Fruit fly (Drosophila melanogaster) whole organism, prepupa: ENCODE data around the gene milt.

Experiments
- Blimp-1 ChIP-seq: fragments of 200-800 bp; sonication (Bioruptor generic); optimal IDR thresholded peaks from 3 replicates; lab custom pipeline; 2017; ENCODE audit warnings: missing biosample characterization, missing genetic modification characterization, mild to moderate bottlenecking, moderate library complexity, missing genetic modification reagents
- CG10669 ChIP-seq: fragments of 200-800 bp; sonication (Bioruptor generic); optimal IDR thresholded peaks from 3 replicates; lab custom pipeline; 2018; ENCODE audit warnings: missing biosample characterization, mild to moderate bottlenecking, missing genetic modification characterization, moderate library complexity
- CG11902 ChIP-seq: fragments of 200-800 bp; sonication (Bioruptor generic); optimal IDR thresholded peaks from 3 replicates; lab custom pipeline; 2016; ENCODE audit warnings: missing biosample characterization, missing genetic modification characterization
- CG15336 ChIP-seq: fragments of 200-800 bp; sonication (Bioruptor generic); IDR thresholded peaks from 2 replicates; pipeline ENCODE4 v1.3.6; 2022; ENCODE audit warnings: missing biosample characterization, missing genetic modification characterization
- CG1621 ChIP-seq: fragments of 200-800 bp; sonication (Bioruptor generic); optimal IDR thresholded peaks from 3 replicates; lab custom pipeline; 2018; ENCODE audit warnings: missing biosample characterization, mild to moderate bottlenecking, missing genetic modification characterization
- CG16779 ChIP-seq: fragments of 200-800 bp; sonication (Bioruptor generic); optimal IDR thresholded peaks from 3 replicates; lab custom pipeline; 2017; ENCODE audit warnings: missing biosample characterization, mild to moderate bottlenecking, missing genetic modification characterization
- CG3032 ChIP-seq: fragments of 200-800 bp; optimal IDR thresholded peaks from 2 replicates; lab custom pipeline; 2019; ENCODE audit warnings: missing biosample characterization, mild to moderate bottlenecking, missing genetic modification characterization, moderate library complexity
- CG31627 ChIP-seq: fragments of 200-800 bp; sonication (Bioruptor generic); optimal IDR thresholded peaks from 3 replicates; lab custom pipeline; 2016; ENCODE audit warnings: missing biosample characterization, missing genetic modification characterization
- CG3919 ChIP-seq: fragments of 200-800 bp; sonication (Bioruptor generic); optimal IDR thresholded peaks from 3 replicates; lab custom pipeline; 2016; ENCODE audit warnings: missing biosample characterization, missing genetic modification characterization
- CG4318 ChIP-seq: fragments of 200-800 bp; sonication (Bioruptor generic); optimal IDR thresholded peaks from 3 replicates; lab custom pipeline; 2017; ENCODE audit warnings: missing biosample characterization, mild to moderate bottlenecking, missing genetic modification characterization
- CG6163 ChIP-seq: fragments of 200-800 bp; sonication (Bioruptor generic); IDR thresholded peaks from 3 replicates; pipeline ENCODE4 v1.3.6; 2022; ENCODE audit warnings: missing biosample characterization, missing genetic modification characterization
- CG6276 ChIP-seq: fragments of 200-800 bp; sonication (Bioruptor generic); optimal IDR thresholded peaks from 2 replicates; lab custom pipeline; 2017; ENCODE audit warnings: missing biosample characterization, mild to moderate bottlenecking, missing genetic modification characterization
- CG6808 ChIP-seq: fragments of 200-800 bp; sonication (Bioruptor generic); optimal IDR thresholded peaks from 3 replicates; lab custom pipeline; 2017; ENCODE audit warnings: missing biosample characterization, missing genetic modification characterization, mild to moderate bottlenecking, moderate library complexity, missing genetic modification reagents
- CG6854 ChIP-seq: fragments of 200-800 bp; sonication (Bioruptor generic); optimal IDR thresholded peaks from 2 replicates; lab custom pipeline; 2017; ENCODE audit warnings: missing biosample characterization, mild to moderate bottlenecking, missing genetic modification characterization
- CG7368 ChIP-seq: fragments of 200-800 bp; sonication (Bioruptor generic); optimal IDR thresholded peaks from 3 replicates; lab custom pipeline; 2016; ENCODE audit warnings: missing biosample characterization, missing genetic modification characterization
- CG8119 ChIP-seq: fragments of 200-800 bp; sonication (Bioruptor generic); IDR thresholded peaks from 3 replicates; pipeline ENCODE4 v1.3.6; 2022; ENCODE audit warnings: missing biosample characterization, missing genetic modification characterization
- CG8319 ChIP-seq: fragments of 200-800 bp; sonication (Bioruptor generic); optimal IDR thresholded peaks from 3 replicates; lab custom pipeline; 2016; ENCODE audit warnings: missing biosample characterization, missing genetic modification characterization
- CG9139 ChIP-seq: fragments of 200-800 bp; sonication (Bioruptor generic); optimal IDR thresholded peaks from 3 replicates; lab custom pipeline; 2017; ENCODE audit warnings: missing biosample characterization, mild to moderate bottlenecking, missing genetic modification characterization
- Eip75B ChIP-seq: fragments of 200-800 bp; sonication (Bioruptor generic); optimal IDR thresholded peaks from 3 replicates; lab custom pipeline; 2016; ENCODE audit warnings: missing biosample characterization, missing genetic modification characterization
- Eip78C ChIP-seq: fragments of 200-800 bp; sonication (Bioruptor generic); peaks from one replicate; lab custom pipeline; 2016; ENCODE audit warnings: missing biosample characterization, missing genetic modification characterization
- Eip93F ChIP-seq: fragments of 200-800 bp; sonication (Bioruptor generic); optimal IDR thresholded peaks from 2 replicates; lab custom pipeline; 2016; ENCODE audit warnings: missing biosample characterization, mild to moderate bottlenecking, missing genetic modification characterization
- Ets21C ChIP-seq: fragments of 200-800 bp; sonication (Bioruptor generic); optimal IDR thresholded peaks from 3 replicates; lab custom pipeline; 2016; ENCODE audit warnings: missing biosample characterization, missing genetic modification characterization
- Ets96B ChIP-seq: fragments of 200-800 bp; optimal IDR thresholded peaks from 2 replicates; lab custom pipeline; 2019; ENCODE audit warnings: missing biosample characterization, mild to moderate bottlenecking, missing genetic modification characterization, moderate library complexity
- Hr38 ChIP-seq: sonication (Bioruptor generic); optimal IDR thresholded peaks from 2 replicates; lab custom pipeline; 2016; ENCODE audit warnings: missing biosample characterization, missing genetic modification characterization
- Hr39 ChIP-seq: fragments of 200-800 bp; sonication (Bioruptor generic); optimal IDR thresholded peaks from 2 replicates; lab custom pipeline; 2016; ENCODE audit warnings: missing biosample characterization, missing genetic modification characterization
- Hr4 ChIP-seq: fragments of 200-800 bp; sonication (Bioruptor generic); optimal IDR thresholded peaks from 3 replicates; lab custom pipeline; 2016; ENCODE audit warnings: missing biosample characterization, missing genetic modification characterization
- Lpt ChIP-seq: fragments of 200-800 bp; sonication (Bioruptor generic); optimal IDR thresholded peaks from 3 replicates; lab custom pipeline; 2016; ENCODE audit warnings: missing biosample characterization, missing genetic modification characterization
- OdsH ChIP-seq: fragments of 200-800 bp; sonication (Bioruptor generic); optimal IDR thresholded peaks from 3 replicates; lab custom pipeline; 2016; ENCODE audit warnings: missing biosample characterization, missing genetic modification characterization
- Smox ChIP-seq: fragments of 200-800 bp; sonication (Bioruptor generic); optimal IDR thresholded peaks from 3 replicates; lab custom pipeline; 2016; ENCODE audit warnings: missing biosample characterization, missing genetic modification characterization
- Sox14 ChIP-seq: fragments of 200-800 bp; sonication (Bioruptor generic); optimal IDR thresholded peaks from 3 replicates; lab custom pipeline; 2016; ENCODE audit warnings: missing biosample characterization, missing genetic modification characterization
- Sox15 ChIP-seq: fragments of 200-800 bp; sonication (Bioruptor generic); optimal IDR thresholded peaks from 3 replicates; lab custom pipeline; 2016; ENCODE audit warnings: missing biosample characterization, missing genetic modification characterization
- achi ChIP-seq: fragments of 200-800 bp; sonication (Bioruptor generic); optimal IDR thresholded peaks from 3 replicates; lab custom pipeline; 2016; ENCODE audit warnings: missing biosample characterization, missing genetic modification characterization
- acj6 ChIP-seq: fragments of 200-800 bp; sonication (Bioruptor generic); optimal IDR thresholded peaks from 3 replicates; lab custom pipeline; 2016; ENCODE audit warnings: missing biosample characterization, missing genetic modification characterization
- dac ChIP-seq: fragments of 200-800 bp; sonication (Bioruptor generic); optimal IDR thresholded peaks from 2 replicates; lab custom pipeline; 2017; ENCODE audit warnings: missing biosample characterization, mild to moderate bottlenecking, missing genetic modification characterization
- dsx ChIP-seq: fragments of 200-800 bp; optimal IDR thresholded peaks from 3 replicates; lab custom pipeline; 2019; ENCODE audit warnings: missing biosample characterization, mild to moderate bottlenecking, missing genetic modification characterization, moderate library complexity; ENCODE audit not compliant: poor library complexity, severe bottlenecking
- eg ChIP-seq: fragments of 200-800 bp; sonication (Bioruptor generic); IDR thresholded peaks from 3 replicates; pipeline ENCODE4 v1.3.6; 2022; ENCODE audit warnings: missing biosample characterization, missing genetic modification characterization
- esn ChIP-seq: fragments of 200-800 bp; sonication (Bioruptor generic); optimal IDR thresholded peaks from 2 replicates; lab custom pipeline; 2016; ENCODE audit warnings: missing biosample characterization, mild to moderate bottlenecking, missing genetic modification characterization, moderate library complexity
- fd59A ChIP-seq: fragments of 200-800 bp; sonication (Bioruptor generic); optimal IDR thresholded peaks from 2 replicates; lab custom pipeline; 2017; ENCODE audit warnings: missing biosample characterization, mild to moderate bottlenecking, missing genetic modification characterization, missing genetic modification reagents
- fkh ChIP-seq: fragments of 200-800 bp; sonication (Bioruptor generic); optimal IDR thresholded peaks from 3 replicates; lab custom pipeline; 2017; ENCODE audit warnings: missing biosample characterization, mild to moderate bottlenecking, missing genetic modification characterization, moderate library complexity
- lz ChIP-seq: fragments of 200-800 bp; sonication (Bioruptor generic); optimal IDR thresholded peaks from 3 replicates; lab custom pipeline; 2016; ENCODE audit warnings: missing biosample characterization, missing genetic modification characterization
- pdm3 ChIP-seq: fragments of 200-800 bp; sonication (Bioruptor generic); optimal IDR thresholded peaks from 3 replicates; lab custom pipeline; 2016; ENCODE audit warnings: missing biosample characterization, missing genetic modification characterization
- salr ChIP-seq, 2 experiments: fragments of 200-800 bp; sonication (Bioruptor generic); optimal IDR thresholded peaks; 3 replicates each; lab custom pipeline; 2016 to 2018; ENCODE audit warnings: missing biosample characterization in 2 of 2, missing genetic modification characterization in 2 of 2, mild to moderate bottlenecking in 1 of 2
- spab ChIP-seq: fragments of 200-800 bp; sonication (Bioruptor generic); optimal IDR thresholded peaks from 2 replicates; lab custom pipeline; 2017; ENCODE audit warnings: missing biosample characterization, mild to moderate bottlenecking, missing genetic modification characterization, missing genetic modification reagents
- ss ChIP-seq, 2 experiments: fragments of 200-800 bp; sonication (Bioruptor generic); optimal IDR thresholded peaks; 2 replicates in 1 of 2; 3 replicates in 1 of 2; lab custom pipeline; 2017 to 2018; ENCODE audit warnings: mild to moderate bottlenecking in 2 of 2, missing biosample characterization in 2 of 2, missing genetic modification characterization in 2 of 2, moderate library complexity in 1 of 2
- svp ChIP-seq: fragments of 200-800 bp; sonication (Bioruptor generic); peaks from one replicate; lab custom pipeline; 2016; ENCODE audit warnings: missing biosample characterization, missing genetic modification characterization
- vri ChIP-seq: fragments of 200-800 bp; sonication (Bioruptor generic); optimal IDR thresholded peaks from 3 replicates; lab custom pipeline; 2016; ENCODE audit warnings: missing biosample characterization, mild to moderate bottlenecking, missing genetic modification characterization

The milt gene

DNA sequence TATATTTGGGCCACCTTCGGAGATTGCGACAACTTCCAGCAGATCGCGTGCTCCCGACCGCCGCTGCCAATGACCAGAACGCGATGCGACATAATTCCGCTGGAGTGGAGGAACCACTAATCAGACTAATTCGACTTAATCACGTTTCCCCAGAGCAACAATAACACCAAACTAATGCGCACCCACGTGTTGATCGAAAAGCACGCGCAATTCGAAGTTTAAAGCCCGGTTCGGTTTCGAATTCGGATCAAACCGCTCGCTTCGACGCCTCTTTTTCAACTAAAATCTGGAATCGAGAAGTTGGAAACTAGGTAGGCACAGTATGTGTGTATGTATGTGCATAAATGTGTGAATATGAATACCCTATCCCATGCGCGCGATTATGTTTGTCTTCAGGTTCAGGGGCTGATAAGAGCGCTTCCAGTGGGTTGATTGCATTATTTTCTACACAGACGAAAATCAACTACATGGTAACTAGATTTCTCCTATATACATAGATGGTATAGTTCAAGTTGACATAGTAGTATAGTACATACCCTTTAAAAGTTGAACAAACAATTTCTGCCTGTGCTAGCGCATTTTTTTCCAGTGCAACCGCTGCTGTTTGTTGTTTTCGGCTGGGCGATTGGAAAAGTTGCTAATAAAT, 13.9 kb upstream of the milt start, which contains the start of gene Gart (continued):
- TF ChIP-seq CG6854 (GFP tag; lab: Kevin White, UChicago) (no peak), Eip78C (peak; percentile 90), lz (GFP tag; lab: Kevin White, UChicago) (peak; percentile 91), fkh (peak; percentile 94), Sox14 (GFP tag; lab: Kevin White, UChicago) (peak; percentile 88), CG15336 (GFP tag; lab: Robert Waterston, UW) (peak; percentile 65), Ets21C (peak; percentile 82), esn (GFP tag; lab: Kevin White, UChicago) (peak; percentile 92), CG31627 (peak; percentile 89), CG9139 (no peak), Lpt (GFP tag; lab: Kevin White, UChicago) (peak; percentile 44), Ets96B (tag; lab: Kevin White, UChicago) (peak; percentile 59), CG1621 (tag; lab: Kevin White, UChicago) (peak; percentile 16), spab (no peak), Hr4 (peak; percentile 73), svp (GFP tag; lab: Kevin White, UChicago) (peak; percentile 100), CG3919 (GFP tag; lab: Kevin White, UChicago) (peak; percentile 77), Hr39 (GFP tag; lab: Kevin White, UChicago) (peak; percentile 89), dac (peak; percentile 24), CG8119 (GFP tag; lab: Robert Waterston, UW) (peak; percentile 71), ss (GFP tag; optimal IDR thresholded peaks at IDR 0.05; lab: Kevin White, UChicago) (peak in 1 of 2 experiments; percentile 59), CG3032 (tag; lab: Kevin White, UChicago) (no peak), OdsH (peak; percentile 76), achi (GFP tag; lab: Kevin White, UChicago) (peak; percentile 59), CG4318 (GFP tag; lab: Kevin White, UChicago) (no peak), Hr38 (GFP tag; lab: Kevin White, UChicago) (no peak), Smox (peak; percentile 87), CG10669 (no peak), CG11902 (GFP tag; lab: Kevin White, UChicago) (peak; percentile 59), CG8319 (GFP tag; lab: Kevin White, UChicago) (no peak), Eip75B (peak; percentile 75), CG7368 (GFP tag; lab: Kevin White, UChicago) (peak; percentile 13), fd59A (GFP tag; lab: Kevin White, UChicago) (peak; percentile 30), pdm3 (GFP tag; lab: Kevin White, UChicago) (peak; percentile 79), Eip93F (GFP tag; lab: Kevin White, UChicago) (peak; percentile 77), acj6 (GFP tag; lab: Kevin White, UChicago) (peak; percentile 72)

DNA sequence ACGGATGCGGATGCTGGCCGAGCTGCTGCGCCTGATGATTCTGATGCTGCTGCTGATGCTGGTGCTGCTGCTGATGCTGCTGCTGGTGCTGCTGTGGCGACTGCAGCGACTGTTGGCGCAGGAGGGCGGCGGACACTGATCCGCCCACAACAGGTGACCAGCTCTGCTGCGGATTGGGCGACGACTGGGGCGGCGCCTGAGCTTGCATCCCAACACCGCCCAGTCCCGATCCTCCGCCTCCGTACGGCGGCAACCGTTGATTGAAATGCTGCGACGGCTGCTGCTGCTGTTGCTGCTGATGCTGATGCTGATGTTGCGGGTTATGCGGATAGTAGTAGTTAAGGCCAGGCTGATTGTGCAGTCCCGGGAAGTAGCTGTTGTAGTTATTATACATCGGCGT, 12.4 kb upstream of the milt start:
- TF ChIP-seq Blimp-1 (GFP tag; lab: Kevin White, UChicago), result no peak

DNA sequence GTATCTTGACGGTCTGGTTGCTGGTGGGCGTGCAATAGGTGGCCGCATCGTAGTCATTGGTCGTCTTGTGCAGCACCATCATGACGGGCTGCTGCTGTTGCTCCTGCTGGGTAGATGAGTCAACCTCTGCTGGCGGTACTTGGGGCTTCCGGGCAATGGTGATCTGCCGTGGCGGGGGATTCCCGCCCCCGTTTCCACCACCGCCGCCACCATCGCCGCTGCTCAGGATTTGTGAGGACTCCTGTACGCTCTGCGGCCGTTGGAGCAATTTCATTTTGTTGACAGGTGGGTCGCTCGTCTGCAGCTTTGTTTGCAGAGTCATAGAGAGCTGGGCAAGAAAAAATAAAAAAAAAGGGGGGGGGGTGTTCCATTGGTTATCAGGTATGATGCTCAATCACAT, 11.3 kb upstream of the milt start:
- TF ChIP-seq vri (no peak), CG6163 (no peak), CG3919 (GFP tag; lab: Kevin White, UChicago) (no peak), CG6854 (GFP tag; lab: Kevin White, UChicago) (no peak), CG6808 (GFP tag; lab: Kevin White, UChicago) (no peak), Hr38 (GFP tag; lab: Kevin White, UChicago) (no peak), CG11902 (GFP tag; lab: Kevin White, UChicago) (no peak), eg (no peak), salr (GFP tag; optimal IDR thresholded peaks at IDR 0.05; lab: Kevin White, UChicago) (no peak), Ets21C (no peak), esn (GFP tag; lab: Kevin White, UChicago) (no peak), Sox15 (GFP tag; lab: Kevin White, UChicago) (no peak), Sox14 (GFP tag; lab: Kevin White, UChicago) (no peak), pdm3 (GFP tag; lab: Kevin White, UChicago) (no peak), CG1621 (tag; lab: Kevin White, UChicago) (no peak), dsx (GFP tag; lab: Kevin White, UChicago) (no peak), svp (GFP tag; lab: Kevin White, UChicago) (no peak), CG16779 (tag; lab: Kevin White, UChicago) (no peak), CG6276 (GFP tag; lab: Kevin White, UChicago) (no peak)
